Fruit fly (Drosophila melanogaster): ENCODE results near the gene sloth2.

The sloth2 gene

dm6 chrX:7014931-7015428 lies 3.8 kb downstream of the sloth2 start (continued):
- TF ChIP-seq caup (GFP tag; optimal IDR thresholded peaks at IDR 0.05; ENCODE audit: severe bottlenecking) = peak; percentile 32
- TF ChIP-seq mld (GFP tag; IDR thresholded peaks at IDR 0.05; ENCODE audit: partially characterized antibody) = 0 out of 3 replicates have a peak, but pooled peaks have one; percentile 21
- peak; percentile 39 for TF ChIP-seq CG13424 (tag; optimal IDR thresholded peaks at IDR 0.05)
- TF ChIP-seq CG13624 (GFP tag; optimal IDR thresholded peaks at IDR 0.05) = peak; percentile 56
- TF ChIP-seq esg (GFP tag; conservative IDR thresholded peaks at IDR 0.05) = peak; percentile 55
- TF ChIP-seq GATAe (GFP tag; conservative IDR thresholded peaks at IDR 0.05) = no peak
- TF ChIP-seq pum (GFP tag; optimal IDR thresholded peaks at IDR 0.05) = peak; percentile 73
- peak; percentile 17 for TF ChIP-seq NK7.1 (GFP tag; optimal IDR thresholded peaks at IDR 0.05)
- TF ChIP-seq ftz-f1 (GFP tag; optimal IDR thresholded peaks at IDR 0.05) = no peak
- TF ChIP-seq MBD-R2 (GFP tag; IDR thresholded peaks at IDR 0.05) = peak; percentile 46; the same call in 1 of the 2 replicates
- no peak for TF ChIP-seq grn (GFP tag; optimal IDR thresholded peaks at IDR 0.05)
- TF ChIP-seq BtbVII (GFP tag; optimal IDR thresholded peaks at IDR 0.05) = no peak
- no peak for TF ChIP-seq CG16815 (GFP tag; optimal IDR thresholded peaks at IDR 0.05)
- peak; percentile 40 for TF ChIP-seq NfI (GFP tag; optimal IDR thresholded peaks at IDR 0.05)
- TF ChIP-seq CTCF (GFP tag; optimal IDR thresholded peaks at IDR 0.05) = peak; percentile 96
- TF ChIP-seq CG10366 (GFP tag; IDR thresholded peaks at IDR 0.05) = peak; percentile 10; the same call in 1 of the 2 replicates
- peak; percentile 27 for TF ChIP-seq Mad (GFP tag; optimal IDR thresholded peaks at IDR 0.05)
- TF ChIP-seq CG16813 (GFP tag; IDR thresholded peaks at IDR 0.05; ENCODE audit: partially characterized antibody) = peak; percentile 64
- TF ChIP-seq CG11560 (tag; IDR thresholded peaks at IDR 0.05) = peak; percentile 91
- TF ChIP-seq ems (GFP tag; optimal IDR thresholded peaks at IDR 0.05) = peak; percentile 16
- TF ChIP-seq Sry-δ (GFP tag; optimal IDR thresholded peaks at IDR 0.05) = peak; percentile 63
- peak; percentile 42; the same call in 1 of the 3 replicates for TF ChIP-seq Doc3 (GFP tag; IDR thresholded peaks at IDR 0.05; ENCODE audit: partially characterized antibody)
- peak; percentile 96 for TF ChIP-seq Med (GFP tag)
- TF ChIP-seq crol (GFP tag; IDR thresholded peaks at IDR 0.05) = no peak
- TF ChIP-seq CG10543 (GFP tag; optimal IDR thresholded peaks at IDR 0.05) = peak; percentile 21
- TF ChIP-seq Myb (GFP tag; optimal IDR thresholded peaks at IDR 0.05) = peak; percentile 79
- no peak for TF ChIP-seq ro (GFP tag; IDR thresholded peaks at IDR 0.05)
- peak; percentile 35 for TF ChIP-seq Dek (tag; optimal IDR thresholded peaks at IDR 0.05)
- TF ChIP-seq Fer1 (GFP tag; optimal IDR thresholded peaks at IDR 0.05) = peak; percentile 41
- TF ChIP-seq zfh2 (GFP tag; optimal IDR thresholded peaks at IDR 0.05) = peak; percentile 27
- TF ChIP-seq NFAT (GFP tag; IDR thresholded peaks at IDR 0.05) = peak; percentile 58; the same call in 1 of the 2 replicates
- peak; percentile 59 for TF ChIP-seq CG1603 (tag; optimal IDR thresholded peaks at IDR 0.05)
- TF ChIP-seq CG34422 (GFP tag; IDR thresholded peaks at IDR 0.05) = peak; percentile 22; the same call in 1 of the 3 replicates
- peak; percentile 75 for TF ChIP-seq Ets97D (GFP tag; optimal IDR thresholded peaks at IDR 0.05)
- TF ChIP-seq CG43689 (GFP tag; IDR thresholded peaks at IDR 0.05) = 0 out of 2 replicates have a peak, but pooled peaks have one; percentile 7
- TF ChIP-seq Dref (GFP tag; IDR thresholded peaks at IDR 0.05) = peak; percentile 77
- TF ChIP-seq kay (GFP tag; optimal IDR thresholded peaks at IDR 0.05) = no peak
- no peak for TF ChIP-seq CG4328 (GFP tag; optimal IDR thresholded peaks at IDR 0.05)
- no peak for TF ChIP-seq CG2202 (tag; optimal IDR thresholded peaks at IDR 0.05)
- TF ChIP-seq pnt (GFP tag; optimal IDR thresholded peaks at IDR 0.05) = peak; percentile 30
- peak; percentile 36 for TF ChIP-seq CG2116 (GFP tag; optimal IDR thresholded peaks at IDR 0.05)
- no peak for TF ChIP-seq CG1529 (GFP tag; optimal IDR thresholded peaks at IDR 0.05)
- TF ChIP-seq HmgD (GFP tag; optimal IDR thresholded peaks at IDR 0.05) = peak; percentile 48
- peak; percentile 11 for TF ChIP-seq CG13775 (GFP tag; optimal IDR thresholded peaks at IDR 0.05)
- no peak for TF ChIP-seq Nf-YB (GFP tag; optimal IDR thresholded peaks at IDR 0.05)
- TF ChIP-seq CoRest (tag; optimal IDR thresholded peaks at IDR 0.05) = peak; percentile 46
- TF ChIP-seq Ssrp (tag; optimal IDR thresholded peaks at IDR 0.05) = peak; percentile 28
- peak; percentile 25 for TF ChIP-seq CG9727 (GFP tag; optimal IDR thresholded peaks at IDR 0.05)
- peak; percentile 98 for TF ChIP-seq CG31365 (tag; optimal IDR thresholded peaks at IDR 0.05)
- peak; percentile 66 for TF ChIP-seq CG7839 (tag; optimal IDR thresholded peaks at IDR 0.05)
- peak; percentile 36 for TF ChIP-seq Sox102F (GFP tag; optimal IDR thresholded peaks at IDR 0.05)
